Worm (Caenorhabditis elegans): ENCODE data around the gene T03G11.10.
A peak's percentile ranks its signal among the peaks of the same experiment; 100 is the strongest.

- TF ChIP-seq aha-1 (tag) (peak; percentile 95), pha-4 (GFP tag; IDR thresholded peaks at IDR 0.05) (no peak), pha-4 (tag; optimal IDR thresholded peaks at IDR 0.05) (no peak), F37D6.2 (tag; optimal IDR thresholded peaks at IDR 0.05) (no peak), jun-1 (tag; optimal IDR thresholded peaks at IDR 0.05) (no peak), nhr-11 (tag; optimal IDR thresholded peaks at IDR 0.05) (no peak), rbr-2 (tag; optimal IDR thresholded peaks at IDR 0.05) (no peak), nhr-111 (GFP tag; optimal IDR thresholded peaks at IDR 0.05) (no peak), daf-12 (tag; optimal IDR thresholded peaks at IDR 0.05) (no peak), Y48G9A.11 (GFP tag; IDR thresholded peaks at IDR 0.05) (no peak), ceh-32 (tag; optimal IDR thresholded peaks at IDR 0.05; ENCODE audit: poor library complexity) (no peak), nhr-77 (tag; optimal IDR thresholded peaks at IDR 0.05) (no peak), attf-4 (tag; optimal IDR thresholded peaks at IDR 0.05) (no peak)
These were observed 47.3 kb upstream of the T03G11.10 start for ce11 chrX:5218323-5218722.

All from whole organism, L4 larva.